Worm (Caenorhabditis elegans) whole organism, early embryonic: Measurements from ENCODE around the gene clu-1.

Source experiments
- flt-1 ChIP-seq: fragments of 200-800 bp; sonication (Bioruptor generic); IDR thresholded peaks from 2 replicates; pipeline ENCODE4 v1.3.6; 2022; ENCODE audit warnings: missing genetic modification characterization, missing compliant biosample characterization
- hmg-4 ChIP-seq: fragments of 200-800 bp; sonication (Bioruptor generic); optimal IDR thresholded peaks from 2 replicates; lab custom pipeline; 2018; ENCODE audit warnings: mild to moderate bottlenecking, missing genetic modification characterization, missing compliant biosample characterization
- scrt-1 ChIP-seq: fragments of 200-800 bp; sonication (Bioruptor generic); IDR thresholded peaks from 2 replicates; pipeline ENCODE4 v1.3.6; 2022; ENCODE audit warnings: missing genetic modification characterization, missing compliant biosample characterization
- tra-4 ChIP-seq: sonication (generic microtip); optimal IDR thresholded peaks from 2 replicates; lab custom pipeline; 2017; ENCODE audit warnings: missing genetic modification characterization, missing compliant biosample characterization

- TF ChIP-seq tra-4 (tag; lab: Kevin White, UChicago) (no peak), hmg-4 (GFP tag; lab: Kevin White, UChicago) (no peak), flt-1 (GFP tag; lab: Robert Waterston, UW) (no peak), scrt-1 (GFP tag; lab: Robert Waterston, UW) (no peak)
Measured at ce11 chrIII:9472464-9472863, 48.8 kb downstream of the clu-1 start.
